Worm (Caenorhabditis elegans): ENCODE data around the gene Y49F6A.5.

DNA sequence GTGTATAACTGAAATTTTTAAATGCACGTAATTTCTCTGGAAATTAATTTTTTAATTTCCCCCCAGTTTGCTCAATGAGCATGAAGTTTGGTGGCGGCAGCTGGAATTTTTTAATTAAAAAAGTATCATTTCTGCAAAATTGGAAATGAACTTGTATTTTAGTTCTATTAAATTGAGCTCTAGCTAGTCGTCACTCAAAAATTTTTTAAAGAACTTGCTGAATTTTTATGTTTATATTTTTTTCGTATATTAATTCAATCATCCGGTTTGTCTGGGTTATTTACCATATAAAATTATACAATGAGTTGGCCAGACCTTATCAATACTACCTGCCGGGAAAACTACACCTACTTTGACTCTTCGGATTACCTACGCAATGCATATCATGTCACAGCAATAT is 27.9 kb downstream of the Y49F6A.5 start, which contains the start of gene srh-59:
- no peak for TF ChIP-seq fkh-4 (tag; optimal IDR thresholded peaks at IDR 0.05; ENCODE audit: borderline replicate concordance)
- TF ChIP-seq sptf-1 (tag; optimal IDR thresholded peaks at IDR 0.05), result no peak
- no peak for TF ChIP-seq pqm-1 (tag; optimal IDR thresholded peaks at IDR 0.05)
- no peak for TF ChIP-seq lin-39 (tag; optimal IDR thresholded peaks at IDR 0.05)
- no peak for TF ChIP-seq hpl-2 (GFP tag; optimal IDR thresholded peaks at IDR 0.05)
- TF ChIP-seq unc-62 (GFP tag; optimal IDR thresholded peaks at IDR 0.05), result no peak
- TF ChIP-seq lir-3 (tag; optimal IDR thresholded peaks at IDR 0.05; ENCODE audit: poor library complexity), result no peak
- TF ChIP-seq fos-1 (tag; optimal IDR thresholded peaks at IDR 0.05), result no peak
- TF ChIP-seq snu-23 (GFP tag; optimal IDR thresholded peaks at IDR 0.05), result no peak
